Fruit fly (Drosophila melanogaster): ENCODE data around the gene CG17991.
A peak's percentile ranks its signal among the peaks of the same experiment; 100 is the strongest.

CG17991 gene

DNA sequence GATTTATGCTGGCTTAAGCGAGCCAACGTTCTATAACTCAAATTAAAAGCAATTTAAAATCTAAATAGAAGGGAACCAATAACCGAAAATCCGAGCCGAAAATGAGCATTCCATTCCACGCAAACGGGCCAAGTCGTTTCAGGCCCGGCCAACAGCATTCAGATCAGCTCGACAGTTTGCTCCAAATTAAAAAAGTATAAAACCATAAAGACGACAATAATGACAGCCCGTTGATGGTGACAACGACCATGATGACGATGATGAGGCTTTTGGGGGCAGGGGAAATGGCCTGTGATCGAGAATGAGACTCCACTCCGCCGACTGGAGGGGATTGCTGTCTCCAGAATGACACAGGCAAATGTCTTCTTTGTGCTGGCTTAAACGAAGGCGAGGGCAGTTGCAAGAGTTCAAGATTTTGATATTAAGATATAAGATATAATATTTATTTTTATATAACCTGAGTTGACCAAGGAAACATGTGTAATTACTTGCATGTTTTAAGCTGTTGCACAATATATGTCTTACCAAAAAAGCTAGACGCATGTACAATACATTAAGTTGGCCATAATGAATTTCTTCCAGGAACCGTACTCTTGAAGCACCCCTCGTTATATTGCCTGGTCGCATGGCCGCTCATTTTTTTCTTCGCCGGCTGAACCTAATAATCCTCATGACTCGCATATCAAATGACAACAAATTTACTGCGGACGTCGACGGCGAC is 36.2 kb upstream of the CG17991 start (continued):
- TF ChIP-seq Blimp-1 (GFP tag; optimal IDR thresholded peaks at IDR 0.05) (peak; percentile 20), topi (GFP tag; optimal IDR thresholded peaks at IDR 0.05) (peak; percentile 30), CG15336 (GFP tag; IDR thresholded peaks at IDR 0.05) (no peak), OdsH (GFP tag; optimal IDR thresholded peaks at IDR 0.05) (peak; percentile 12), CG6792 (GFP tag; optimal IDR thresholded peaks at IDR 0.05) (no peak), CG3919 (GFP tag; optimal IDR thresholded peaks at IDR 0.05) (peak; percentile 43), Eip93F (GFP tag; optimal IDR thresholded peaks at IDR 0.05) (no peak)

DNA sequence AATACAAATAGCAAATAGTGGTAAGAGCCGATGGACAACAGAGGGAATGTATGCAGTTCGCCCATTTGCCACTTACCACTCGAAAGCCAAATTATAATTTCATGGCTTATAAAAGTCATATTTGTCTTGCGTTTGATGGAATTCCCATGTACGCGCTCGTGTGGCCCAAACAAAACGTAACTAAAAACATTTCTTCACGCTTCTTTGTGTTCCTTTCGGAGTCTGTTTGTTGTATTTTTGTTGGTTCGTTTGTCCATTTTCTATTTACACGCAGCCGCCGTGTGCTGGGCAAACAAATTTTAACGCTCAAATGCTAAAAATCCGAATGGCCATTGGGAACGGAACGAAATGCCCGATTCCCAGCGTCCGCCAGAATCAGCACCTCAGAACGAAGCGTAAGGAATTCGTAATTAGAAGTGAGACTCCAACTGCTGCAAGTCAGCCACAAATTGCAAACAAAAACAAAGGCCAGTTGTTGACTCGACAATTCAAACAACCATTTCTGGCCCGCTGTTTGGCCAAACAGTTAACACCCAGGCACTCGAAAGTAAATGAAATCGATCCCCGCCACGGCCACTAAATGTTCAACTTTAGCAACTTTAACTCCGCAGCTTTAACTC is 32.2 kb upstream of the CG17991 start:
- TF ChIP-seq cyc (GFP tag; optimal IDR thresholded peaks at IDR 0.05), result no peak
- TF ChIP-seq acj6 (GFP tag; optimal IDR thresholded peaks at IDR 0.05), result no peak
- no peak for TF ChIP-seq pdm3 (GFP tag; optimal IDR thresholded peaks at IDR 0.05)
- TF ChIP-seq fkh (GFP tag; optimal IDR thresholded peaks at IDR 0.05), result peak; percentile 78

DNA sequence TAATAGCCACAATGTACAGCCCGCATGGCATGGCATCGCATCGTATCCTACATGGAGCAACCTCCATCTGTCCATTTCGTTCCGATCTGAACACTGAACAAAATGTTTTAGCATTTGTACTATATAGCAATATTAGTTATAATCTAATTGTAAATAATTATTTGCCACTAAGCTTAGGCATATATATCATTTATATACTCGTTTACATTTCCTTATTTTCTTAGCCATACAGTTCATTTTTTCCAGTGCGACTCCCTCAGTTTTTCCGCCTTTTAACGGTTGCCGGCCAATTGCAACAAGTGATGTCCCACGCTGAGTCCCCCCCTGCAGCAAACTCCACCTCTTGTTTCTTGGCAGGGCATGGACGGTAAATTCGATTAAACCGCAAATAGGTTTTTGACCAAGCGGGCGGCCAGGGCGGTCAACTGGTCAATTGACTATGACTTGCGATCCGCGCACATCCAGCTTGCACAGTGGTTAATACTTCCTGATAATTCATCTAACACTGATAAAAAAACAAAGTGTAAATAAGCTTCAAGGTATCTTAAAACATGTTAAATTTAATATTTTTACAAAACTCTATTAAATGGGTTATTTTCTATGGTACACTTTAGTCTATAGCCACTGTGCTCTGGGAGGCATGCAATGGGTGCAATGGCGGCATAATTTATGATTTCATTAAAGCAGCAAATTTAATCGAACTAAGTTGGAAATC is 31.3 kb upstream of the CG17991 start:
- TF ChIP-seq dsx (GFP tag; optimal IDR thresholded peaks at IDR 0.05; ENCODE audit: poor library complexity, severe bottlenecking), result no peak
- peak; percentile 73 for TF ChIP-seq eg (GFP tag; IDR thresholded peaks at IDR 0.05)
- TF ChIP-seq CG7368 (GFP tag; optimal IDR thresholded peaks at IDR 0.05), result no peak
- no peak for TF ChIP-seq CG8632 (GFP tag; optimal IDR thresholded peaks at IDR 0.05)
- TF ChIP-seq CG10669 (GFP tag; optimal IDR thresholded peaks at IDR 0.05), result no peak
- no peak for TF ChIP-seq CG6808 (GFP tag; optimal IDR thresholded peaks at IDR 0.05)
- TF ChIP-seq Eip93F (GFP tag; optimal IDR thresholded peaks at IDR 0.05), result no peak
- no peak for TF ChIP-seq CG3919 (GFP tag; optimal IDR thresholded peaks at IDR 0.05)
- TF ChIP-seq Gug (GFP tag; IDR thresholded peaks at IDR 0.05), result peak; percentile 43; the same call in 1 of the 2 replicates
- TF ChIP-seq Smox (GFP tag; optimal IDR thresholded peaks at IDR 0.05), result no peak
- no peak for TF ChIP-seq fkh (GFP tag; optimal IDR thresholded peaks at IDR 0.05)
- TF ChIP-seq CG4318 (GFP tag; optimal IDR thresholded peaks at IDR 0.05), result no peak
- TF ChIP-seq topi (GFP tag; optimal IDR thresholded peaks at IDR 0.05), result no peak
- peak; percentile 27 for TF ChIP-seq pdm3 (GFP tag; optimal IDR thresholded peaks at IDR 0.05)
- peak; percentile 40 for TF ChIP-seq Hr4 (GFP tag; optimal IDR thresholded peaks at IDR 0.05)
- no peak for TF ChIP-seq Met (GFP tag; optimal IDR thresholded peaks at IDR 0.05)
- TF ChIP-seq CG32006 (GFP tag; optimal IDR thresholded peaks at IDR 0.05), result peak; percentile 43
- no peak for TF ChIP-seq lz (GFP tag; optimal IDR thresholded peaks at IDR 0.05)
- TF ChIP-seq CG11762 (GFP tag; optimal IDR thresholded peaks at IDR 0.05; ENCODE audit: insufficient read depth), result no peak
- TF ChIP-seq spab (GFP tag; optimal IDR thresholded peaks at IDR 0.05), result no peak
- no peak for TF ChIP-seq Blimp-1 (GFP tag; optimal IDR thresholded peaks at IDR 0.05)
- TF ChIP-seq CG6276 (GFP tag; optimal IDR thresholded peaks at IDR 0.05), result peak; percentile 39
- TF ChIP-seq CG6163 (GFP tag; IDR thresholded peaks at IDR 0.05), result peak; percentile 54
- TF ChIP-seq achi (GFP tag; optimal IDR thresholded peaks at IDR 0.05), result no peak
- peak; percentile 48 for TF ChIP-seq Eip78C (GFP tag)
- TF ChIP-seq Sox102F (GFP tag; optimal IDR thresholded peaks at IDR 0.05), result no peak
- TF ChIP-seq Hr38 (GFP tag; optimal IDR thresholded peaks at IDR 0.05), result no peak
- no peak for TF ChIP-seq Ets96B (tag; optimal IDR thresholded peaks at IDR 0.05)
- no peak for TF ChIP-seq Sox14 (GFP tag; optimal IDR thresholded peaks at IDR 0.05)
- no peak for TF ChIP-seq CG11294 (GFP tag; IDR thresholded peaks at IDR 0.05)
- TF ChIP-seq OdsH (GFP tag; optimal IDR thresholded peaks at IDR 0.05), result no peak
- no peak for TF ChIP-seq Hr39 (GFP tag; optimal IDR thresholded peaks at IDR 0.05)
- TF ChIP-seq CG15336 (GFP tag; IDR thresholded peaks at IDR 0.05), result peak; percentile 53
- TF ChIP-seq svp (GFP tag), result peak; percentile 34
- TF ChIP-seq CG10631 (GFP tag; optimal IDR thresholded peaks at IDR 0.05), result no peak
- TF ChIP-seq salr (GFP tag; optimal IDR thresholded peaks at IDR 0.05), result no peak
- peak; percentile 69; the same call in 2 of the 3 replicates for TF ChIP-seq CG8119 (GFP tag; IDR thresholded peaks at IDR 0.05)
- TF ChIP-seq dac (GFP tag; optimal IDR thresholded peaks at IDR 0.05), result no peak
- TF ChIP-seq CG1621 (tag; optimal IDR thresholded peaks at IDR 0.05), result no peak
- TF ChIP-seq acj6 (GFP tag; optimal IDR thresholded peaks at IDR 0.05), result no peak
- no peak for TF ChIP-seq Eip75B (GFP tag; optimal IDR thresholded peaks at IDR 0.05)
